Worm (Caenorhabditis elegans) whole organism, L3 larva: Measurements from ENCODE around the gene rpl-11.2.

ENCODE experiments used
- R02D3.7 ChIP-seq: fragments of 150-350 bp; optimal IDR thresholded peaks from 2 replicates; lab custom pipeline; 2014; ENCODE audit warnings: missing biosample characterization, missing genetic modification characterization
- ZK546.5 ChIP-seq: sonication (generic microtip); optimal IDR thresholded peaks from 2 replicates; lab custom pipeline; 2017; ENCODE audit warnings: missing biosample characterization, missing genetic modification characterization
- aly-2 ChIP-seq: fragments of 150-350 bp; optimal IDR thresholded peaks from 2 replicates; lab custom pipeline; 2014; ENCODE audit warnings: missing biosample characterization, missing genetic modification characterization
- ama-1 ChIP-seq: fragments of 150-350 bp; optimal IDR thresholded peaks from 2 replicates; lab custom pipeline; 2018
- ceh-16 ChIP-seq: sonication (generic microtip); optimal IDR thresholded peaks from 2 replicates; lab custom pipeline; 2017; ENCODE audit warnings: missing biosample characterization, missing genetic modification characterization
- ceh-28 ChIP-seq: fragments of 150-350 bp; optimal IDR thresholded peaks from 2 replicates; lab custom pipeline; 2014; ENCODE audit warnings: missing biosample characterization, missing genetic modification reagents, missing genetic modification characterization
- ceh-82 ChIP-seq: fragments of 150-350 bp; optimal IDR thresholded peaks from 2 replicates; lab custom pipeline; 2014; ENCODE audit warnings: missing biosample characterization, missing genetic modification characterization
- ceh-9 ChIP-seq: sonication (generic microtip); optimal IDR thresholded peaks from 2 replicates; lab custom pipeline; 2018; ENCODE audit warnings: missing biosample characterization, missing genetic modification characterization
- daf-12 ChIP-seq: fragments of 150-350 bp; optimal IDR thresholded peaks from 2 replicates; lab custom pipeline; 2014; ENCODE audit warnings: missing biosample characterization, missing genetic modification reagents, missing genetic modification characterization
- egl-27 ChIP-seq: sonication (generic microtip); optimal IDR thresholded peaks from 4 replicates; lab custom pipeline; 2017; ENCODE audit warnings: missing biosample characterization, missing genetic modification reagents, missing genetic modification characterization
- egl-5 ChIP-seq: fragments of 150-350 bp; optimal IDR thresholded peaks from 2 replicates; lab custom pipeline; 2017; ENCODE audit warnings: missing biosample characterization, missing genetic modification reagents, missing genetic modification characterization, inconsistent platforms
- elt-1 ChIP-seq: fragments of 150-350 bp; optimal IDR thresholded peaks from 2 replicates; lab custom pipeline; 2014; ENCODE audit warnings: missing biosample characterization, missing genetic modification characterization
- elt-2 ChIP-seq: sonication (generic microtip); optimal IDR thresholded peaks from 2 replicates; lab custom pipeline; 2016; ENCODE audit warnings: missing genetic modification reagents, mild to moderate bottlenecking, missing genetic modification characterization, missing compliant biosample characterization
- elt-3 ChIP-seq, 3 experiments: fragments of 150-350 bp in 1 of 3; sonication (generic microtip) in 2 of 3; optimal IDR thresholded peaks; 2 replicates in 2 of 3; 4 replicates in 1 of 3; lab custom pipeline; 2014 to 2017; ENCODE audit warnings: missing biosample characterization in 3 of 3, missing genetic modification characterization in 3 of 3
- eor-1 ChIP-seq, 2 experiments: fragments of 150-350 bp; optimal IDR thresholded peaks; 2 replicates each; lab custom pipeline; 2014 to 2018; ENCODE audit warnings: missing biosample characterization in 2 of 2, missing genetic modification characterization in 2 of 2
- fkh-10 ChIP-seq: sonication (generic microtip); optimal IDR thresholded peaks from 2 replicates; lab custom pipeline; 2017; ENCODE audit warnings: missing biosample characterization, missing genetic modification reagents, missing genetic modification characterization
- fkh-2 ChIP-seq: fragments of 150-350 bp; optimal IDR thresholded peaks from 2 replicates; lab custom pipeline; 2014; ENCODE audit warnings: missing biosample characterization, missing genetic modification reagents, missing genetic modification characterization
- fos-1 ChIP-seq: fragments of 150-350 bp; optimal IDR thresholded peaks from 2 replicates; lab custom pipeline; 2014; ENCODE audit warnings: missing biosample characterization, missing genetic modification characterization
- hmg-11 ChIP-seq: sonication (generic microtip); optimal IDR thresholded peaks from 2 replicates; lab custom pipeline; 2016; ENCODE audit warnings: missing genetic modification characterization, missing compliant biosample characterization
- jun-1 ChIP-seq: fragments of 150-350 bp; optimal IDR thresholded peaks from 2 replicates; lab custom pipeline; 2014; ENCODE audit warnings: missing biosample characterization, missing genetic modification reagents, missing genetic modification characterization
- lin-15B ChIP-seq: fragments of 150-350 bp; optimal IDR thresholded peaks from 2 replicates; lab custom pipeline; 2014; ENCODE audit warnings: missing biosample characterization, missing genetic modification characterization
- lin-39 ChIP-seq: fragments of 150-350 bp; optimal IDR thresholded peaks from 2 replicates; lab custom pipeline; 2018; ENCODE audit warnings: missing biosample characterization, missing genetic modification reagents, missing genetic modification characterization
- lsy-12 ChIP-seq: sonication (generic microtip); optimal IDR thresholded peaks from 2 replicates; lab custom pipeline; 2016; ENCODE audit warnings: mild to moderate bottlenecking, missing genetic modification characterization, missing compliant biosample characterization
- mdl-1 ChIP-seq: fragments of 150-350 bp; optimal IDR thresholded peaks from 2 replicates; lab custom pipeline; 2014; ENCODE audit warnings: missing biosample characterization, missing genetic modification characterization
- mml-1 ChIP-seq: fragments of 150-350 bp; sonication (generic microtip); optimal IDR thresholded peaks from 3 replicates; lab custom pipeline; 2014; ENCODE audit warnings: missing biosample characterization, missing genetic modification characterization
- nfya-1 ChIP-seq: sonication (generic microtip); optimal IDR thresholded peaks from 2 replicates; lab custom pipeline; 2017; ENCODE audit warnings: missing genetic modification characterization, mild to moderate bottlenecking, missing compliant biosample characterization, antibody characterized with exemption, moderate library complexity; ENCODE audit not compliant: insufficient read depth
- nhr-11 ChIP-seq: fragments of 150-350 bp; optimal IDR thresholded peaks from 2 replicates; lab custom pipeline; 2014; ENCODE audit warnings: missing biosample characterization, missing genetic modification characterization
- nhr-12 ChIP-seq: fragments of 150-350 bp; optimal IDR thresholded peaks from 2 replicates; lab custom pipeline; 2014; ENCODE audit warnings: missing biosample characterization, missing genetic modification characterization
- nhr-23 ChIP-seq: fragments of 150-350 bp; optimal IDR thresholded peaks from 2 replicates; lab custom pipeline; 2014; ENCODE audit warnings: missing biosample characterization, missing genetic modification reagents, missing genetic modification characterization
- nhr-237 ChIP-seq: fragments of 150-350 bp; optimal IDR thresholded peaks from 2 replicates; lab custom pipeline; 2014; ENCODE audit warnings: missing biosample characterization, missing genetic modification characterization
- nhr-25 ChIP-seq: sonication (generic microtip); optimal IDR thresholded peaks from 2 replicates; lab custom pipeline; 2017; ENCODE audit warnings: missing biosample characterization, missing genetic modification characterization
- nhr-28 ChIP-seq: fragments of 150-350 bp; optimal IDR thresholded peaks from 2 replicates; lab custom pipeline; 2014; ENCODE audit warnings: missing biosample characterization, missing genetic modification characterization
- nhr-43 ChIP-seq: sonication (generic microtip); optimal IDR thresholded peaks from 2 replicates; lab custom pipeline; 2016; ENCODE audit warnings: mild to moderate bottlenecking, missing genetic modification characterization, missing compliant biosample characterization; ENCODE audit not compliant: poor library complexity, severe bottlenecking
- nhr-67 ChIP-seq: fragments of 150-350 bp; optimal IDR thresholded peaks from 2 replicates; lab custom pipeline; 2014; ENCODE audit warnings: missing biosample characterization, missing genetic modification characterization
- nhr-76 ChIP-seq: fragments of 150-350 bp; sonication (generic microtip); optimal IDR thresholded peaks from 5 replicates; lab custom pipeline; 2014; ENCODE audit warnings: missing biosample characterization, missing genetic modification characterization
- nhr-77 ChIP-seq: fragments of 150-350 bp; optimal IDR thresholded peaks from 2 replicates; lab custom pipeline; 2014; ENCODE audit warnings: missing biosample characterization, missing genetic modification characterization
- pha-4 ChIP-seq: fragments of 150-350 bp; optimal IDR thresholded peaks from 2 replicates; lab custom pipeline; 2014; ENCODE audit warnings: missing biosample characterization, missing genetic modification reagents, missing genetic modification characterization
- pqm-1 ChIP-seq: fragments of 150-350 bp; optimal IDR thresholded peaks from 2 replicates; lab custom pipeline; 2017; ENCODE audit warnings: missing biosample characterization, missing genetic modification characterization, inconsistent platforms
- sea-2 ChIP-seq: fragments of 150-350 bp; sonication (generic microtip); optimal IDR thresholded peaks from 4 replicates; lab custom pipeline; 2014; ENCODE audit warnings: missing biosample characterization, missing genetic modification reagents, missing genetic modification characterization
- skn-1 ChIP-seq: fragments of 150-350 bp; optimal IDR thresholded peaks from 2 replicates; lab custom pipeline; 2014; ENCODE audit warnings: missing biosample characterization, missing genetic modification characterization
- snpc-4 ChIP-seq: fragments of 150-350 bp; optimal IDR thresholded peaks from 2 replicates; lab custom pipeline; 2014; ENCODE audit warnings: missing biosample characterization, missing genetic modification characterization
- tbx-2 ChIP-seq: sonication (generic microtip); optimal IDR thresholded peaks from 2 replicates; lab custom pipeline; 2016; ENCODE audit warnings: mild to moderate bottlenecking, missing genetic modification characterization, missing compliant biosample characterization
- unc-39 ChIP-seq: sonication (generic microtip); optimal IDR thresholded peaks from 4 replicates; lab custom pipeline; 2017; ENCODE audit warnings: missing biosample characterization, missing genetic modification characterization
- unc-62 ChIP-seq: fragments of 150-350 bp; sonication (generic microtip); optimal IDR thresholded peaks from 4 replicates; lab custom pipeline; 2014; ENCODE audit warnings: missing biosample characterization, missing genetic modification reagents, missing genetic modification characterization
- zag-1 ChIP-seq: fragments of 150-350 bp; optimal IDR thresholded peaks from 2 replicates; lab custom pipeline; 2014; ENCODE audit warnings: missing biosample characterization, missing genetic modification characterization
- ztf-11 ChIP-seq: fragments of 150-350 bp; optimal IDR thresholded peaks from 2 replicates; lab custom pipeline; 2014; ENCODE audit warnings: missing biosample characterization, missing genetic modification characterization
- ztf-4 ChIP-seq: fragments of 150-350 bp; optimal IDR thresholded peaks from 2 replicates; lab custom pipeline; 2014; ENCODE audit warnings: missing biosample characterization, missing genetic modification characterization

Gene rpl-11.2

ce11 chrX:2287977-2288387 is 45.6 kb upstream of the rpl-11.2 start:
- no peak for TF ChIP-seq unc-62 (GFP tag; lab: Kevin White, UChicago)
- no peak for TF ChIP-seq ceh-16 (tag; lab: Kevin White, UChicago)
- TF ChIP-seq ztf-11 (tag; lab: Kevin White, UChicago): no peak
- TF ChIP-seq elt-2: peak; percentile 74
- no peak for TF ChIP-seq ztf-4
- TF ChIP-seq ceh-82 (tag; lab: Kevin White, UChicago): no peak
- TF ChIP-seq ceh-28: no peak
- TF ChIP-seq lsy-12: no peak
- TF ChIP-seq egl-5 (tag; lab: Kevin White, UChicago): peak; percentile 81
- no peak for TF ChIP-seq unc-39
- no peak for TF ChIP-seq ZK546.5
- peak; percentile 2 for TF ChIP-seq egl-27 (tag; lab: Kevin White, UChicago)
- TF ChIP-seq R02D3.7 (tag; lab: Kevin White, UChicago): no peak
- no peak for TF ChIP-seq aly-2 (tag; lab: Kevin White, UChicago)
- no peak for TF ChIP-seq lin-15B (tag; lab: Kevin White, UChicago)
- TF ChIP-seq skn-1 (tag; lab: Kevin White, UChicago): peak; percentile 11
- no peak for TF ChIP-seq nhr-28 (tag; lab: Kevin White, UChicago)
- no peak for TF ChIP-seq tbx-2
- no peak for TF ChIP-seq fkh-10 (GFP tag; lab: Kevin White, UChicago)
- TF ChIP-seq nhr-67 (tag; lab: Kevin White, UChicago): no peak
- TF ChIP-seq nhr-77 (tag; lab: Kevin White, UChicago): no peak
- no peak for TF ChIP-seq nhr-76 (tag; lab: Kevin White, UChicago)
- TF ChIP-seq ama-1 (lab: Kevin White, UChicago): no peak
- peak; percentile 76 for TF ChIP-seq pha-4 (tag; lab: Kevin White, UChicago)
- TF ChIP-seq nhr-43: no peak
- TF ChIP-seq zag-1 (tag; lab: Kevin White, UChicago): no peak
- no peak for TF ChIP-seq elt-1 (tag; lab: Kevin White, UChicago)
- peak; percentile 20 for TF ChIP-seq nfya-1
- no peak for TF ChIP-seq fos-1 (tag; lab: Kevin White, UChicago)
- TF ChIP-seq snpc-4 (tag; lab: Kevin White, UChicago): peak; percentile 29
- TF ChIP-seq eor-1 (tag; optimal IDR thresholded peaks at IDR 0.05; lab: Kevin White, UChicago): no peak
- TF ChIP-seq ceh-9 (tag; lab: Kevin White, UChicago): no peak
- no peak for TF ChIP-seq jun-1
- TF ChIP-seq mdl-1 (tag; lab: Kevin White, UChicago): no peak
- TF ChIP-seq sea-2 (GFP tag; lab: Kevin White, UChicago): no peak
- TF ChIP-seq nhr-25 (tag; lab: Kevin White, UChicago): peak; percentile 50
- TF ChIP-seq nhr-11: no peak
- no peak for TF ChIP-seq elt-3 (tag; optimal IDR thresholded peaks at IDR 0.05; lab: Kevin White, UChicago)
- TF ChIP-seq nhr-23 (tag; lab: Kevin White, UChicago): peak; percentile 34
- TF ChIP-seq hmg-11 (tag; lab: Kevin White, UChicago): peak; percentile 42
- no peak for TF ChIP-seq nhr-237
- TF ChIP-seq daf-12 (tag; lab: Kevin White, UChicago): no peak
- TF ChIP-seq nhr-12 (tag; lab: Kevin White, UChicago): no peak
- no peak for TF ChIP-seq mml-1 (tag; lab: Kevin White, UChicago)
- TF ChIP-seq pqm-1: peak; percentile 53
- TF ChIP-seq fkh-2 (tag; lab: Kevin White, UChicago): no peak
- TF ChIP-seq lin-39 (tag; lab: Kevin White, UChicago): no peak

DNA sequence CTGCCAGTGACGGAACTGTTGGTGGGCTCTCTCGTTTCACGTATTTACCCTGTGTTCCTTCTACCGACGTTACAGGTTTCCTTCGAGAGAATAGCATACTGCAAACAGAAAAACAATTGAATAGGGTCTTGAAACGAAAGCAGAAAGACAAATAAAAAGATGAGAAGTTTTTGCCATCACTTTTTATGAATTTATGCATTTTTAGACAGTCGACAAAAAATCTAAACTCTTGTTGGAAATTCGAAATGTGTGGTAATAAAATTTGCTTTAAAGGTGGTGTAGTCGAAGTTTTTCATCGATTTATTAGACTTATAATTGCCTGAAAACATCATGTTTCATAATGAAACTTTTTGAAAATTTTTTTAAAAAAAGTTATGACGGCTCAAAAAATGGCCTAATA is 44.7 kb upstream of the rpl-11.2 start, which contains the start of gene sav-1:
sav-1 (minus strand) TSS at position 101 of the 400 bp plus-strand sequence.
- TF ChIP-seq nhr-77 (tag; lab: Kevin White, UChicago) (no peak), fkh-2 (tag; lab: Kevin White, UChicago) (no peak), elt-3 (tag; optimal IDR thresholded peaks at IDR 0.05; lab: Kevin White, UChicago) (no peak), skn-1 (tag; lab: Kevin White, UChicago) (no peak), sea-2 (GFP tag; lab: Kevin White, UChicago) (no peak), mml-1 (tag; lab: Kevin White, UChicago) (no peak), ama-1 (lab: Kevin White, UChicago) (no peak), nhr-28 (tag; lab: Kevin White, UChicago) (no peak), ceh-9 (tag; lab: Kevin White, UChicago) (no peak), pqm-1 (no peak), lsy-12 (no peak), R02D3.7 (tag; lab: Kevin White, UChicago) (no peak), egl-27 (tag; lab: Kevin White, UChicago) (no peak), ceh-16 (tag; lab: Kevin White, UChicago) (no peak), elt-1 (tag; lab: Kevin White, UChicago) (no peak), mdl-1 (tag; lab: Kevin White, UChicago) (no peak), eor-1 (tag; optimal IDR thresholded peaks at IDR 0.05; lab: Kevin White, UChicago) (no peak), egl-5 (tag; lab: Kevin White, UChicago) (no peak), fkh-10 (GFP tag; lab: Kevin White, UChicago) (no peak), daf-12 (tag; lab: Kevin White, UChicago) (no peak)
